Worm (Caenorhabditis elegans) whole organism, L2 larva: ENCODE measurements around the gene ndx-3.

Source experiments
- C34F6.9 ChIP-seq: fragments of 150-350 bp; optimal IDR thresholded peaks from 2 replicates; lab custom pipeline; 2014; ENCODE audit warnings: missing biosample characterization, missing genetic modification characterization
- F13H6.1 ChIP-seq: sonication (generic microtip); optimal IDR thresholded peaks from 2 replicates; lab custom pipeline; 2016; ENCODE audit warnings: missing genetic modification characterization, missing compliant biosample characterization
- Y55F3AM.14 ChIP-seq: fragments of 200-800 bp; sonication (Bioruptor generic); optimal IDR thresholded peaks from 2 replicates; lab custom pipeline; 2018; ENCODE audit warnings: mild to moderate bottlenecking, missing genetic modification characterization, missing compliant biosample characterization
- aly-2 ChIP-seq: fragments of 150-350 bp; optimal IDR thresholded peaks from 2 replicates; lab custom pipeline; 2014; ENCODE audit warnings: missing biosample characterization, missing genetic modification characterization
- ama-1 ChIP-seq: fragments of 150-350 bp; optimal IDR thresholded peaks from 2 replicates; lab custom pipeline; 2018; ENCODE audit warnings: inconsistent platforms
- blmp-1 ChIP-seq: sonication (generic microtip); optimal IDR thresholded peaks from 2 replicates; lab custom pipeline; 2017; ENCODE audit warnings: missing genetic modification characterization, mild to moderate bottlenecking, missing compliant biosample characterization, antibody characterized with exemption, moderate library complexity; ENCODE audit not compliant: insufficient read depth
- ceh-16 ChIP-seq: fragments of 150-350 bp; optimal IDR thresholded peaks from 2 replicates; lab custom pipeline; 2014; ENCODE audit warnings: missing biosample characterization, missing genetic modification characterization
- ceh-82 ChIP-seq: fragments of 150-350 bp; optimal IDR thresholded peaks from 2 replicates; lab custom pipeline; 2014; ENCODE audit warnings: missing biosample characterization, missing genetic modification characterization
- crh-2 ChIP-seq: sonication (generic microtip); optimal IDR thresholded peaks from 2 replicates; lab custom pipeline; 2017; ENCODE audit warnings: missing biosample characterization, missing genetic modification characterization
- dmd-4 ChIP-seq: sonication (generic microtip); optimal IDR thresholded peaks from 2 replicates; lab custom pipeline; 2017; ENCODE audit warnings: missing biosample characterization, missing genetic modification characterization
- egl-27 ChIP-seq: sonication (generic microtip); optimal IDR thresholded peaks from 3 replicates; lab custom pipeline; 2017; ENCODE audit warnings: missing biosample characterization, missing genetic modification reagents, missing genetic modification characterization
- elt-1 ChIP-seq: fragments of 150-350 bp; optimal IDR thresholded peaks from 2 replicates; lab custom pipeline; 2014; ENCODE audit warnings: missing biosample characterization, missing genetic modification characterization
- elt-3 ChIP-seq: sonication (generic microtip); optimal IDR thresholded peaks from 2 replicates; lab custom pipeline; 2017; ENCODE audit warnings: missing biosample characterization, missing genetic modification characterization
- fos-1 ChIP-seq: fragments of 150-350 bp; optimal IDR thresholded peaks from 2 replicates; lab custom pipeline; 2014; ENCODE audit warnings: missing biosample characterization, missing genetic modification characterization
- gmeb-1 ChIP-seq: fragments of 150-350 bp; optimal IDR thresholded peaks from 2 replicates; lab custom pipeline; 2014; ENCODE audit warnings: missing biosample characterization, missing genetic modification characterization
- lin-11 ChIP-seq: fragments of 150-350 bp; sonication (generic microtip); optimal IDR thresholded peaks from 2 replicates; lab custom pipeline; 2014; ENCODE audit warnings: missing biosample characterization, missing genetic modification characterization, inconsistent platforms, mixed read lengths
- lin-13 ChIP-seq: fragments of 150-350 bp; optimal IDR thresholded peaks from 2 replicates; lab custom pipeline; 2014; ENCODE audit warnings: missing biosample characterization, missing genetic modification reagents, missing genetic modification characterization
- lsy-2 ChIP-seq, 2 experiments: fragments of 150-350 bp in 1 of 2; sonication (generic microtip) in 1 of 2; optimal IDR thresholded peaks; 2 replicates each; lab custom pipeline; 2014 to 2017; ENCODE audit warnings: missing biosample characterization in 2 of 2, missing genetic modification characterization in 2 of 2
- mab-5 ChIP-seq: fragments of 150-350 bp; optimal IDR thresholded peaks from 2 replicates; lab custom pipeline; 2014; ENCODE audit warnings: missing biosample characterization, missing genetic modification characterization
- nhr-10 ChIP-seq: sonication (generic microtip); optimal IDR thresholded peaks from 2 replicates; lab custom pipeline; 2017; ENCODE audit warnings: missing biosample characterization, missing genetic modification characterization
- nhr-11 ChIP-seq: fragments of 150-350 bp; optimal IDR thresholded peaks from 2 replicates; lab custom pipeline; 2014; ENCODE audit warnings: missing biosample characterization, missing genetic modification characterization
- nhr-12 ChIP-seq: fragments of 150-350 bp; optimal IDR thresholded peaks from 2 replicates; lab custom pipeline; 2014; ENCODE audit warnings: missing biosample characterization, missing genetic modification characterization
- nhr-129 ChIP-seq: fragments of 150-350 bp; optimal IDR thresholded peaks from 2 replicates; lab custom pipeline; 2014; ENCODE audit warnings: missing biosample characterization, missing genetic modification characterization
- nhr-21 ChIP-seq: fragments of 150-350 bp; optimal IDR thresholded peaks from 2 replicates; lab custom pipeline; 2014; ENCODE audit warnings: missing biosample characterization, missing genetic modification characterization
- nhr-237 ChIP-seq: fragments of 150-350 bp; optimal IDR thresholded peaks from 2 replicates; lab custom pipeline; 2014; ENCODE audit warnings: missing biosample characterization, missing genetic modification characterization
- nhr-25 ChIP-seq: fragments of 150-350 bp; sonication (generic microtip); optimal IDR thresholded peaks from 3 replicates; lab custom pipeline; 2014; ENCODE audit warnings: missing biosample characterization, missing genetic modification characterization
- nhr-77 ChIP-seq: fragments of 150-350 bp; optimal IDR thresholded peaks from 2 replicates; lab custom pipeline; 2014; ENCODE audit warnings: missing biosample characterization, missing genetic modification characterization
- peb-1 ChIP-seq: fragments of 150-350 bp; optimal IDR thresholded peaks from 2 replicates; lab custom pipeline; 2014; ENCODE audit warnings: missing biosample characterization, missing genetic modification characterization
- sem-4 ChIP-seq: fragments of 150-350 bp; optimal IDR thresholded peaks from 2 replicates; lab custom pipeline; 2014; ENCODE audit warnings: missing biosample characterization, missing genetic modification reagents, missing genetic modification characterization
- skn-1 ChIP-seq: sonication (generic microtip); optimal IDR thresholded peaks from 2 replicates; lab custom pipeline; 2017; ENCODE audit warnings: missing biosample characterization, missing genetic modification characterization
- sma-3 ChIP-seq: sonication (generic microtip); optimal IDR thresholded peaks from 2 replicates; lab custom pipeline; 2016; ENCODE audit warnings: missing genetic modification reagents, missing genetic modification characterization, missing compliant biosample characterization
- sma-9 ChIP-seq, 2 experiments: fragments of 150-350 bp in 1 of 2; sonication (generic microtip) in 1 of 2; optimal IDR thresholded peaks; 2 replicates each; lab custom pipeline; 2014 to 2016; ENCODE audit warnings: missing genetic modification characterization in 2 of 2, mild to moderate bottlenecking in 1 of 2, missing biosample characterization in 1 of 2, missing compliant biosample characterization in 1 of 2, missing genetic modification reagents in 1 of 2, moderate library complexity in 1 of 2
- unc-55 ChIP-seq: fragments of 150-350 bp; sonication (generic microtip); optimal IDR thresholded peaks from 3 replicates; lab custom pipeline; 2014; ENCODE audit warnings: missing biosample characterization, missing genetic modification reagents, missing genetic modification characterization
- zag-1 ChIP-seq: fragments of 150-350 bp; optimal IDR thresholded peaks from 2 replicates; lab custom pipeline; 2014; ENCODE audit warnings: missing biosample characterization, missing genetic modification characterization

Gene ndx-3

ce11 chrII:4942397-4942796 lies 11.0 kb upstream of the ndx-3 start:
- TF ChIP-seq C34F6.9 (tag; lab: Kevin White, UChicago) (peak; percentile 27), mab-5 (no peak), F13H6.1 (peak; percentile 27), Y55F3AM.14 (GFP tag; lab: Kevin White, UChicago) (peak; percentile 19), unc-55 (GFP tag; lab: Kevin White, UChicago) (peak; percentile 7), nhr-21 (tag; lab: Kevin White, UChicago) (no peak), fos-1 (tag; lab: Kevin White, UChicago) (peak; percentile 6), gmeb-1 (tag; lab: Kevin White, UChicago) (peak; percentile 22), sma-9 (GFP tag; optimal IDR thresholded peaks at IDR 0.05; lab: Kevin White, UChicago) (peak; percentile 34), sma-9 (tag; optimal IDR thresholded peaks at IDR 0.05; lab: Kevin White, UChicago) (no peak), elt-3 (no peak), sma-3 (GFP tag; lab: Kevin White, UChicago) (peak; percentile 52), ceh-82 (tag; lab: Kevin White, UChicago) (no peak), zag-1 (no peak), ama-1 (lab: Kevin White, UChicago) (peak; percentile 31), nhr-12 (no peak), lin-11 (tag; lab: Kevin White, UChicago) (peak; percentile 27), nhr-129 (tag; lab: Kevin White, UChicago) (peak; percentile 72), lsy-2 (tag; optimal IDR thresholded peaks at IDR 0.05; lab: Kevin White, UChicago) (peak in 1 of 2 experiments; percentile 13)

- TF ChIP-seq F13H6.1 (no peak), gmeb-1 (tag; lab: Kevin White, UChicago) (peak; percentile 7), sma-9 (GFP tag; optimal IDR thresholded peaks at IDR 0.05; lab: Kevin White, UChicago) (peak; percentile 40), sma-9 (tag; optimal IDR thresholded peaks at IDR 0.05; lab: Kevin White, UChicago) (no peak), crh-2 (tag; lab: Kevin White, UChicago) (peak; percentile 19), nhr-77 (no peak), fos-1 (tag; lab: Kevin White, UChicago) (peak; percentile 75)
Observed at ce11 chrII:4942829-4943228, 10.6 kb upstream of the ndx-3 start.

ce11 chrII:4943849-4944248 lies 9.5 kb upstream of the ndx-3 start, which contains the start of gene mdt-4:
TSS of gene mdt-4 (minus strand) at chrII:4943949.
- TF ChIP-seq nhr-237 (tag; lab: Kevin White, UChicago) (no peak), nhr-12 (no peak), aly-2 (tag; lab: Kevin White, UChicago) (no peak), nhr-129 (tag; lab: Kevin White, UChicago) (no peak), elt-1 (tag; lab: Kevin White, UChicago) (no peak), peb-1 (tag; lab: Kevin White, UChicago) (no peak)

- no peak for TF ChIP-seq gmeb-1 (tag; lab: Kevin White, UChicago)
- no peak for TF ChIP-seq nhr-10 (tag; lab: Kevin White, UChicago)
- TF ChIP-seq egl-27 (tag; lab: Kevin White, UChicago), result no peak
- no peak for TF ChIP-seq nhr-21 (tag; lab: Kevin White, UChicago)
- no peak for TF ChIP-seq dmd-4 (tag; lab: Kevin White, UChicago)
- peak; percentile 27 for TF ChIP-seq unc-55 (GFP tag; lab: Kevin White, UChicago)
- no peak for TF ChIP-seq skn-1 (tag; lab: Kevin White, UChicago)
- TF ChIP-seq ama-1 (lab: Kevin White, UChicago), result peak; percentile 49
- no peak for TF ChIP-seq sem-4 (tag; lab: Kevin White, UChicago)
- TF ChIP-seq nhr-11 (tag; lab: Kevin White, UChicago), result no peak
- TF ChIP-seq C34F6.9 (tag; lab: Kevin White, UChicago), result peak; percentile 39
- no peak for TF ChIP-seq nhr-25 (tag; lab: Kevin White, UChicago)
- TF ChIP-seq lsy-2 (tag; optimal IDR thresholded peaks at IDR 0.05; lab: Kevin White, UChicago), result peak in 1 of 2 experiments; percentile 29
- TF ChIP-seq, all 48 proteins: peak for 4
Observed at ce11 chrII:4945695-4946094, 7.7 kb upstream of the ndx-3 start, which contains the start of the genes gldi-11 and ZK546.2. TSS of gene gldi-11 (minus strand) at chrII:4945789. TSS of gene ZK546.2 (plus strand) at chrII:4946027.

- TF ChIP-seq ceh-16 (no peak), zag-1 (no peak), unc-55 (GFP tag; lab: Kevin White, UChicago) (peak; percentile 31), peb-1 (tag; lab: Kevin White, UChicago) (no peak), blmp-1 (no peak), C34F6.9 (tag; lab: Kevin White, UChicago) (peak; percentile 19), lin-13 (peak; percentile 42), lsy-2 (tag; optimal IDR thresholded peaks at IDR 0.05; lab: Kevin White, UChicago) (peak in 1 of 2 experiments; percentile 13), crh-2 (tag; lab: Kevin White, UChicago) (peak; percentile 25), nhr-129 (tag; lab: Kevin White, UChicago) (peak; percentile 18)
Observed at ce11 chrII:4946775-4947174, 6.6 kb upstream of the ndx-3 start.
